Worm (Caenorhabditis elegans): Measurements from ENCODE around the gene ZK899.6.
"Not testable (repeated sequence)": the region's sequence is repeated elsewhere in the genome, so short reads cannot be mapped to it uniquely, and the experiment has no call there.

The ZK899.6 gene

DNA sequence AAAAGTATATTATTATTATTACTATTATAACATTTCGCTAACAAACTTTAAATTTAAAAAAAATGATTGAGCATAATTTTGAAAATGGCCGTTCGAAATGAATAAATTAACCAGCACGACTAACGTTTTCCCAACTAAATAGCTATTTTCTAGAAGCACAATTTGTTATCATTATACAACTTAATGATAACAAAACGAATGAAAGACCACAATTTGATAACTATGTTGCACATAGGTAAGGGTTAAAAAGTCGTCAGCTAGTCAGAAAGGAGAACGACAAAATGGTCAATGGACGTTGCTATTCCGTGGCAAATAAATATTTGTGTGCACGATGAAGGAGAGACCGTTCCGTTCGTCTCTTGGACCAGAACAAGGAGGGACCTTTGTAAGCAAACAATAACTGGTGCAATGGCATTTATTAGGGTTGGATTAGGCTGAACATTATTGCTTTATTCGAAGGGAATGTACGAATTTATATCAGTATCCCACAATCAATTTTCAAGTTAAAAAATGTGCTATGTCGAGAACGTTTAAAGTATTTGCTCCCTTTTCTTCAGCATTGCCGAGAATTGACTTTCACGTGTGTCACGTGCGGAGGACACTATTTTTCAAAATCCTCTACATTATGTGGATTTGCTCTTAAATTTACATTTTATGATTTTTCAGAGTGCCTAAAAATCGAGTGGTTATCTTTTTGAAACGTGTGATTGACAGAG, 10.5 kb upstream of the ZK899.6 start, which contains the start of gene ZK899.3:
Gene ZK899.3 (plus strand): TSS at position 666 of the 716 bp plus-strand sequence.
- TF ChIP-seq med-1 (GFP tag; optimal IDR thresholded peaks at IDR 0.05; ENCODE audit: insufficient read depth) (no peak), ztf-29 (GFP tag; IDR thresholded peaks at IDR 0.05) (no peak), cog-1 (tag; optimal IDR thresholded peaks at IDR 0.05) (no peak), klf-2 (GFP tag; conservative IDR thresholded peaks at IDR 0.05) (no peak), ztf-23 (GFP tag; IDR thresholded peaks at IDR 0.05) (no peak), T22C8.4 (GFP tag; IDR thresholded peaks at IDR 0.05) (no peak), ref-1 (GFP tag; conservative IDR thresholded peaks at IDR 0.05) (no peak), tab-1 (GFP tag; IDR thresholded peaks at IDR 0.05) (no peak), flt-1 (GFP tag; IDR thresholded peaks at IDR 0.05) (no peak)

DNA sequence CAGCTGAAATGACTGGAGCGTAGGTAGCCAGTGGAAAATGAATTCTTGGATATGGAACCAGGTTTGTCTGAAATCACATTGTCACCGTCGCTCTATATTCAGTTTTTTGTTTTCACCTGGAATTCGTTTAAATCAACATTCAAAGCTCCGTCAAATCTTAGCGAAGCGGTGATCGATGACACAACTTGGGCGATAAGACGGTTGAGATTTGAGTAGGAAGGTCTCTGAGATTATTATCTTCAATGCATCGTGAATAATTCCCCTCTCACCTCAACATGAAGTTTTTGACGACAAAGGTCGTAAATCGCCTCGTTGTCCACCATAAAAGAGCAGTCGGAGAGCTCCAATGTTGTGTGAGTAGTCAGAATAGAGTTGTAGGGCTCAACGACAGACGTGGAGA, 6.6 kb upstream of the ZK899.6 start:
- no peak for TF ChIP-seq ztf-23 (GFP tag; IDR thresholded peaks at IDR 0.05)
- TF ChIP-seq flt-1 (GFP tag; IDR thresholded peaks at IDR 0.05) = no peak
- TF ChIP-seq cog-1 (tag; optimal IDR thresholded peaks at IDR 0.05) = no peak
- no peak for TF ChIP-seq ztf-29 (GFP tag; IDR thresholded peaks at IDR 0.05)
- TF ChIP-seq klf-2 (GFP tag; conservative IDR thresholded peaks at IDR 0.05) = no peak
- TF ChIP-seq med-1 (GFP tag; optimal IDR thresholded peaks at IDR 0.05; ENCODE audit: insufficient read depth) = no peak
- TF ChIP-seq tab-1 (GFP tag; IDR thresholded peaks at IDR 0.05) = no peak
- TF ChIP-seq ref-1 (GFP tag; conservative IDR thresholded peaks at IDR 0.05) = no peak
- TF ChIP-seq T22C8.4 (GFP tag; IDR thresholded peaks at IDR 0.05) = no peak

DNA sequence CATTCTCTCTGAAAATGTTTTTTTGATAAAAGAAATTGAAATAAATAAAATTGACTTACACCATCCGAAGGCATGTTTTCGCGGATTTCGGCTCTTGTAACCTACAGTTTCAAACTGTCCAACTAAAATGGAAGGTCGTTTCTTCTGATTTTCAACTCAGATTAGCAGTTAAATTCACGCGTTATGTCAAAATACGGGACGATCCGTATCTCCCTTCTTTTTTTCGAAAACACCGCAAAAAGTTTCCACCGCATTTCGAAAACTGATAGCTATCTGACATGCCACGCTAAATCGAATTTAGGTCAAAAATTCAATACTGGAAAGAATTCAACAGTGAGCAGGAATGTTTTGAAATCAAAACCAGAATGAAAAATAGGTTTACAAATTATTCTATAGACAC, 5.0 kb upstream of the ZK899.6 start, which contains the start of gene tba-8:
Gene tba-8 (minus strand): TSS at position 207 of the 400 bp plus-strand sequence.
- no peak for TF ChIP-seq klf-2 (GFP tag; conservative IDR thresholded peaks at IDR 0.05)
- no peak for TF ChIP-seq ref-1 (GFP tag; conservative IDR thresholded peaks at IDR 0.05)
- no peak for TF ChIP-seq flt-1 (GFP tag; IDR thresholded peaks at IDR 0.05)
- TF ChIP-seq T22C8.4 (GFP tag; IDR thresholded peaks at IDR 0.05) = no peak
- no peak for TF ChIP-seq tab-1 (GFP tag; IDR thresholded peaks at IDR 0.05)
- TF ChIP-seq med-1 (GFP tag; optimal IDR thresholded peaks at IDR 0.05; ENCODE audit: insufficient read depth) = no peak
- no peak for TF ChIP-seq cog-1 (tag; optimal IDR thresholded peaks at IDR 0.05)
- no peak for TF ChIP-seq ztf-23 (GFP tag; IDR thresholded peaks at IDR 0.05)
- no peak for TF ChIP-seq ztf-29 (GFP tag; IDR thresholded peaks at IDR 0.05)

DNA sequence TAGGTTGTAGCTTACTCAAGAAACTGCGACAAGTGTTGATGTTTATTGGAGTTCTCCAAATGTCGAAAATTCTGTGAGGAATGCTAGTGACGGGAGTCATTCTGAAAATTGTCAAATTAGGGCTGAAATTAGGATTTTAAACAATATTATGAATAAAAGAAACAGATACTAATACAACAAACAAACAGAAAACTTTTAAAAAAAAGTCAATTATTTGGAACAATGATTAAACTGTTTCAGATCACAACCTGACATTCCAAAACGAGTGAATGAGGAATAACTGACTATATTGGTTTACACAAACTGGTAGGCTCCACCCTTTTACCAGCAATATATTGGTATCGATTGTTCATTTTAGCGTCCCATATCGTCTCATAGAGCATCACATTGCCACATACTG, 2.3 kb upstream of the ZK899.6 start, which contains the start of gene ZK899.5:
Gene ZK899.5 (minus strand): TSS at position 101 of the 400 bp plus-strand sequence.
- TF ChIP-seq ztf-29, ztf-23, flt-1 (GFP tag; IDR thresholded peaks at IDR 0.05): not testable (repeated sequence)

DNA sequence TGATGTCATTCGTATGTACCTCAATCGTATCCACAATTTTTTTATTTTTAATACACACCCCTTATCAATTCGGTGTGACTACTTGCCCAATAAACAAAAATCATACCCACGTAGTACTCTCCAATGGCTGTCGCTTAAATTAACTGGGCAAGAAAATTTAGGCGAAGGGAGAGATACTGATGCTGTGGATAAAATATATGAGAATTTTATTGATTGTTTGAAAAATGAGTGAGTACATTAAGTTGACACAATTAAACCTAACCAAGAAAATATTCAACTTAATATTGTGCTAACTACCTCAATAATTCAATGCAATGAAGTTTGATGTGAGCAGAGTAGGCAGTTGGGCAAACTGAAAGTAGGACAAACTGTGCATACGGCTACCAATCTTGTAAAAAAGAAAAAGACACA, 2.6 kb downstream of the ZK899.6 start:
- peak; percentile 98 for TF ChIP-seq T22C8.4 (GFP tag; IDR thresholded peaks at IDR 0.05)
- no peak for TF ChIP-seq klf-2 (GFP tag; conservative IDR thresholded peaks at IDR 0.05)
- no peak for TF ChIP-seq ztf-29 (GFP tag; IDR thresholded peaks at IDR 0.05)
- peak; percentile 97 for TF ChIP-seq cog-1 (tag; optimal IDR thresholded peaks at IDR 0.05)
- peak; percentile 70; the same call in 1 of the 2 replicates for TF ChIP-seq flt-1 (GFP tag; IDR thresholded peaks at IDR 0.05)
- TF ChIP-seq tab-1 (GFP tag; IDR thresholded peaks at IDR 0.05) = no peak
- TF ChIP-seq ztf-23 (GFP tag; IDR thresholded peaks at IDR 0.05) = peak; percentile 79

DNA sequence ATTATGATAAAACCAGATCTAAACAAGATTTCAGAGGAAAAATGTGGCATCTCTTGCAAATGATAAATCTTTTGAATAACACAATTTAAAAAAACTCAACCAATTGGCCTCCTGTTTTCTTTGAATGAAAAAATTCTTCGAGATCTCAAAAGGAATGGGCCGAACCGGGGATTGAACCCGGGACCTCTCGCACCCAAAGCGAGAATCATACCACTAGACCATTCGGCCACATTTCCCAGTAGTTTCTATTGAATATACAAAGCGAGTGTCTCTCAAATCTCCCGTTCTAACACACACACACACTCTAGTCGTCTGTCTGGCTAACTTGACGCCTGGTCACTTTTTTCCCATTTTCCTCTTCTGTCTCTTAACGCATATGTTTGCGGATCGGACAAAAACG, 4.4 kb downstream of the ZK899.6 start:
- TF ChIP-seq cog-1 (tag; optimal IDR thresholded peaks at IDR 0.05) = peak; percentile 84
- peak; percentile 94 for TF ChIP-seq ztf-23 (GFP tag; IDR thresholded peaks at IDR 0.05)
- TF ChIP-seq flt-1 (GFP tag; IDR thresholded peaks at IDR 0.05) = peak; percentile 97
- TF ChIP-seq T22C8.4 (GFP tag; IDR thresholded peaks at IDR 0.05) = peak; percentile 91
- TF ChIP-seq ztf-29 (GFP tag; IDR thresholded peaks at IDR 0.05) = peak; percentile 92
- TF ChIP-seq klf-2 (GFP tag; conservative IDR thresholded peaks at IDR 0.05) = peak; percentile 90
- TF ChIP-seq ref-1 (GFP tag; conservative IDR thresholded peaks at IDR 0.05) = peak; percentile 87
- peak; percentile 75 for TF ChIP-seq med-1 (GFP tag; optimal IDR thresholded peaks at IDR 0.05; ENCODE audit: insufficient read depth)
- TF ChIP-seq tab-1 (GFP tag; IDR thresholded peaks at IDR 0.05) = peak; percentile 94

DNA sequence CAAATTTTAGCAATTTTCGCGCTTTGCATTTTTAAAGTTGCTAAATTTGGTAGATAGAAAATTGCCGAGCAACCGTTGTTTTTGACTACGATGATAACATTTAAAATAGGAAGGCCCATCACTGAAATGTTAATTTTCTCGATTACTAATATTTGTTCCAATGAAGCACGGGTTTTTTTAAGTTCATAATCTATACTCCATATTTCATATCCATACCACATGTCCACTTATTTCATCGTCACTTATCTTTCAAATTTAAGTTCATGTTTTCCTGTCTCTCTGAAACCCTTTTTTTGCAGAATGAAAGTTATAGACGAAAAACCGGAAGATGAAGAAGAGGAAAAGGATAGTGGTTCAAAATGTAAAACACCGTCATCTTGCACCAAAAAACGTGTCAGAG, 9.0 kb downstream of the ZK899.6 start, which contains the start of gene gap-2:
Gene gap-2 (plus strand): TSS at position 301 of the 400 bp plus-strand sequence.
- TF ChIP-seq cog-1 (tag; optimal IDR thresholded peaks at IDR 0.05) = no peak
- no peak for TF ChIP-seq ztf-23 (GFP tag; IDR thresholded peaks at IDR 0.05)

DNA sequence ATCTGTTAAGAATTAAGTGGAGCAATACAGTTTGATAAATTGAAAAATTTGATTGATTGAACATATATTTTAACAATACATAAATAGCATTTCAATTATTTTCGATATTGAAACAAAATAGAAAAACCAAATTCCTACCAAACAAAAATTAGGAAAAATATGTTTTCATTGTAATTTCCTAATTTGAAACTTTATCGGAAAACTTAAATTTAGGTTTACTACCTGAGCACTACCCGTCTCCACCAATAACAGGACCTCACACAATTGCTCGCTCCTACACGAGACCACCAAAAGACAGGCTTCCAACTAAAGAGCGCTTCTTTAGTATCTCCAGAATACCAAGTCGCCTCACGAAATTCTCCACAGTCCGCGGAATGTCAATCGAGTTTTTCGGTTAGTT, 13.6 kb downstream of the ZK899.6 start:
- no peak for TF ChIP-seq T22C8.4 (GFP tag; IDR thresholded peaks at IDR 0.05)
- no peak for TF ChIP-seq klf-2 (GFP tag; conservative IDR thresholded peaks at IDR 0.05)
- TF ChIP-seq tab-1 (GFP tag; IDR thresholded peaks at IDR 0.05) = no peak
- no peak for TF ChIP-seq ztf-29 (GFP tag; IDR thresholded peaks at IDR 0.05)
- TF ChIP-seq flt-1 (GFP tag; IDR thresholded peaks at IDR 0.05) = no peak
- TF ChIP-seq ref-1 (GFP tag; conservative IDR thresholded peaks at IDR 0.05) = no peak
- no peak for TF ChIP-seq med-1 (GFP tag; optimal IDR thresholded peaks at IDR 0.05; ENCODE audit: insufficient read depth)
- no peak for TF ChIP-seq cog-1 (tag; optimal IDR thresholded peaks at IDR 0.05)
- no peak for TF ChIP-seq ztf-23 (GFP tag; IDR thresholded peaks at IDR 0.05)

DNA sequence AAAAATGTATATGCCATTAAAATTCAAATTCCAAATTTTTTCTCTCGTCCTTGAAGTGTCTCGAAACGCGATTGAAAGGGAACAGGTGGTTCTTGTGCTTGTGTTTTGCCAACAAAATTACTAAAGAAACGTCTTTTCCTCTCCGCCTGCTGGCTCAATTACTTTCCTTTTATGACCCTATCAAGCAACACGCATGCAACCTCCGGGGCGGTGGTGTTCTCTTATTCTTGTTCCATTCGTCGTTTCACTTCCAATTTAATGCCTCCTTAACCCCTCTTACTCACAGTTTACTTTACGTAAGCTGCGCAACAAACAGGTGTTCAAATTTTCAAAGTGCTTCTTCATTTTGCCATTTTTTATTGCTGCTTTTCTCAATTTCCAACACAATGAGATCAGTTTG, 20.6 kb downstream of the ZK899.6 start:
- no peak for TF ChIP-seq med-1 (GFP tag; optimal IDR thresholded peaks at IDR 0.05; ENCODE audit: insufficient read depth)
- no peak for TF ChIP-seq ref-1 (GFP tag; conservative IDR thresholded peaks at IDR 0.05)
- no peak for TF ChIP-seq flt-1 (GFP tag; IDR thresholded peaks at IDR 0.05)
- no peak for TF ChIP-seq ztf-23 (GFP tag; IDR thresholded peaks at IDR 0.05)
- no peak for TF ChIP-seq cog-1 (tag; optimal IDR thresholded peaks at IDR 0.05)
- TF ChIP-seq ztf-29 (GFP tag; IDR thresholded peaks at IDR 0.05) = no peak
- TF ChIP-seq klf-2 (GFP tag; conservative IDR thresholded peaks at IDR 0.05) = no peak
- no peak for TF ChIP-seq tab-1 (GFP tag; IDR thresholded peaks at IDR 0.05)
- TF ChIP-seq T22C8.4 (GFP tag; IDR thresholded peaks at IDR 0.05) = no peak

DNA sequence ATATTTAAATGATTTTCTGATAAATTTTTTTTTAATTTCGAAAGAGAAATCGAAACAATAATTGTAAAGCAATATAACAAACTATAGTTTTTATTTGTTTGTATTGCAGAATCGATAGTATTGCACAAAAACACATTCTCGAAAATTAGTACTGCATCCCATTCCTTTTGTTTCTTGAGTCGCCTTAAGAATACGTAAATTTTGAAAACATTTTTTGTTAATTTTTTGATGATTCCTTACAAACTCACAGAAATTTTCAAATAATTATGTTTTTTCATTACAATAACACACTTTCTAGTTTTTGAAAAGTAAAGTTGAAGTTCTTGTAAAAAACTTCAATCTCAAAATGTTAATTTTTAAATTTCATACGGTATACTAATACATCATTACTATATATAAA, 23.0 kb downstream of the ZK899.6 start:
- TF ChIP-seq klf-2 (GFP tag; conservative IDR thresholded peaks at IDR 0.05) (no peak), tab-1 (GFP tag; IDR thresholded peaks at IDR 0.05) (no peak), cog-1 (tag; optimal IDR thresholded peaks at IDR 0.05) (no peak), ztf-29 (GFP tag; IDR thresholded peaks at IDR 0.05) (no peak), T22C8.4 (GFP tag; IDR thresholded peaks at IDR 0.05) (no peak), ref-1 (GFP tag; conservative IDR thresholded peaks at IDR 0.05) (no peak), med-1 (GFP tag; optimal IDR thresholded peaks at IDR 0.05; ENCODE audit: insufficient read depth) (no peak), flt-1 (GFP tag; IDR thresholded peaks at IDR 0.05) (no peak), ztf-23 (GFP tag; IDR thresholded peaks at IDR 0.05) (no peak)
